Fruit fly (Drosophila melanogaster) whole organism, embryonic: ENCODE data around the gene CG6654.

Source experiments
- Aef1 ChIP-seq: fragments of 200-800 bp; sonication (Bioruptor generic); IDR thresholded peaks from 3 replicates; pipeline ENCODE4 v1.3.6; 2022; ENCODE audit warnings: missing biosample characterization, missing genetic modification characterization
- Blimp-1 ChIP-seq: fragments of 200-800 bp; sonication (Bioruptor generic); optimal IDR thresholded peaks from 3 replicates; lab custom pipeline; 2018; ENCODE audit warnings: missing biosample characterization, missing genetic modification characterization, mild to moderate bottlenecking, moderate library complexity, missing genetic modification reagents
- CG1024 ChIP-seq: fragments of 200-800 bp; sonication (Bioruptor generic); IDR thresholded peaks from 2 replicates; pipeline ENCODE4 v1.3.6; 2022; ENCODE audit warnings: missing biosample characterization, missing genetic modification characterization
- CG10565 ChIP-seq: fragments of 200-800 bp; sonication (Bioruptor generic); optimal IDR thresholded peaks from 3 replicates; lab custom pipeline; 2016; ENCODE audit warnings: missing biosample characterization, mild to moderate bottlenecking, missing genetic modification characterization
- CG12299 ChIP-seq: fragments of 200-800 bp; sonication (Bioruptor generic); optimal IDR thresholded peaks from 2 replicates; lab custom pipeline; 2018; ENCODE audit warnings: missing biosample characterization, mild to moderate bottlenecking, missing genetic modification characterization
- CG12942 ChIP-seq: fragments of 200-800 bp; sonication (Bioruptor generic); optimal IDR thresholded peaks from 3 replicates; lab custom pipeline; 2016; ENCODE audit warnings: missing biosample characterization, missing genetic modification characterization
- CG13775 ChIP-seq: fragments of 200-800 bp; sonication (Bioruptor generic); optimal IDR thresholded peaks from 3 replicates; lab custom pipeline; 2017; ENCODE audit warnings: missing biosample characterization, mild to moderate bottlenecking, missing genetic modification characterization
- CG14050 ChIP-seq: fragments of 200-800 bp; sonication (Bioruptor generic); IDR thresholded peaks from 3 replicates; pipeline ENCODE4 v1.3.6; 2022; ENCODE audit warnings: missing biosample characterization, missing genetic modification characterization
- CG14860 ChIP-seq: fragments of 200-800 bp; sonication (Bioruptor generic); IDR thresholded peaks from 3 replicates; pipeline ENCODE4 v1.3.6; 2022; ENCODE audit warnings: missing biosample characterization, missing genetic modification characterization; ENCODE audit not compliant: partially characterized antibody
- CG1647 ChIP-seq: fragments of 200-800 bp; sonication (Bioruptor generic); optimal IDR thresholded peaks from 3 replicates; lab custom pipeline; 2016; ENCODE audit warnings: missing biosample characterization, missing genetic modification characterization
- CG17328 ChIP-seq: fragments of 200-800 bp; sonication (Bioruptor generic); IDR thresholded peaks from 2 replicates; pipeline ENCODE4 v1.3.6; 2022; ENCODE audit warnings: missing biosample characterization, missing genetic modification characterization
- CG18476 ChIP-seq: fragments of 200-800 bp; sonication (Bioruptor generic); optimal IDR thresholded peaks from 2 replicates; lab custom pipeline; 2016; ENCODE audit warnings: missing biosample characterization, mild to moderate bottlenecking, missing genetic modification characterization
- CG31441 ChIP-seq: fragments of 200-800 bp; sonication (Bioruptor generic); IDR thresholded peaks from 2 replicates; pipeline ENCODE4 v1.3.6; 2022; ENCODE audit warnings: missing biosample characterization, missing genetic modification characterization
- CG33557 ChIP-seq: fragments of 200-800 bp; sonication (Bioruptor generic); optimal IDR thresholded peaks from 2 replicates; lab custom pipeline; 2019; ENCODE audit warnings: missing biosample characterization, mild to moderate bottlenecking, missing genetic modification characterization, moderate library complexity
- CG4404 ChIP-seq: fragments of 200-800 bp; sonication (Bioruptor generic); IDR thresholded peaks from 2 replicates; pipeline ENCODE4 v1.3.6; 2022; ENCODE audit warnings: missing biosample characterization, missing genetic modification characterization
- CG5245 ChIP-seq: fragments of 200-800 bp; sonication (Bioruptor generic); optimal IDR thresholded peaks from 3 replicates; lab custom pipeline; 2016; ENCODE audit warnings: missing biosample characterization, missing genetic modification characterization
- CG7357 ChIP-seq: fragments of 200-800 bp; sonication (Bioruptor generic); IDR thresholded peaks from 3 replicates; pipeline ENCODE4 v1.3.6; 2022; ENCODE audit warnings: missing biosample characterization, missing genetic modification characterization
- CG7963 ChIP-seq: fragments of 200-800 bp; sonication (Bioruptor generic); IDR thresholded peaks from 3 replicates; pipeline ENCODE4 v1.3.6; 2022; ENCODE audit warnings: missing biosample characterization, missing genetic modification characterization; ENCODE audit not compliant: partially characterized antibody
- CG8944 ChIP-seq: fragments of 200-800 bp; sonication (Bioruptor generic); optimal IDR thresholded peaks from 3 replicates; lab custom pipeline; 2016; ENCODE audit warnings: missing biosample characterization, missing genetic modification characterization
- CG9609 ChIP-seq: fragments of 200-800 bp; sonication (Bioruptor generic); optimal IDR thresholded peaks from 3 replicates; lab custom pipeline; 2016; ENCODE audit warnings: missing biosample characterization, missing genetic modification characterization
- CG9932 ChIP-seq: fragments of 200-800 bp; sonication (Bioruptor generic); IDR thresholded peaks from 2 replicates; pipeline ENCODE4 v1.3.6; 2022; ENCODE audit warnings: missing biosample characterization, missing genetic modification characterization
- Camta ChIP-seq: fragments of 200-800 bp; sonication (Bioruptor generic); optimal IDR thresholded peaks from 2 replicates; lab custom pipeline; 2016; ENCODE audit warnings: missing biosample characterization, missing genetic modification characterization
- Dbx ChIP-seq: fragments of 200-800 bp; sonication (Bioruptor generic); IDR thresholded peaks from 3 replicates; pipeline ENCODE4 v1.3.6; 2022; ENCODE audit warnings: missing biosample characterization, missing genetic modification characterization
- Dek ChIP-seq: fragments of 200-800 bp; sonication (Bioruptor generic); optimal IDR thresholded peaks from 3 replicates; lab custom pipeline; 2019; ENCODE audit warnings: missing biosample characterization, mild to moderate bottlenecking, missing genetic modification characterization, moderate library complexity
- E2f1 ChIP-seq: fragments of 200-800 bp; sonication (Bioruptor generic); IDR thresholded peaks from 2 replicates; pipeline ENCODE4 v1.3.6; 2022; ENCODE audit warnings: missing biosample characterization, missing genetic modification characterization
- Fer1 ChIP-seq: fragments of 200-800 bp; sonication (Bioruptor generic); optimal IDR thresholded peaks from 2 replicates; lab custom pipeline; 2017; ENCODE audit warnings: missing biosample characterization, mild to moderate bottlenecking, missing genetic modification characterization
- Hr3 ChIP-seq: fragments of 200-800 bp; sonication (Bioruptor generic); optimal IDR thresholded peaks from 3 replicates; lab custom pipeline; 2016; ENCODE audit warnings: missing biosample characterization, missing genetic modification characterization
- Mrtf ChIP-seq: fragments of 200-800 bp; sonication (Bioruptor generic); IDR thresholded peaks from 3 replicates; pipeline ENCODE4 v1.3.6; 2022; ENCODE audit warnings: missing biosample characterization, missing genetic modification characterization
- NC2β ChIP-seq: fragments of 200-800 bp; sonication (Bioruptor generic); optimal IDR thresholded peaks from 2 replicates; lab custom pipeline; 2016; ENCODE audit warnings: missing biosample characterization, missing genetic modification characterization
- Nf-YA ChIP-seq: fragments of 200-800 bp; sonication (Bioruptor generic); IDR thresholded peaks from 2 replicates; pipeline ENCODE4 v1.3.6; 2022; ENCODE audit warnings: missing biosample characterization, missing genetic modification characterization
- ato ChIP-seq: fragments of 200-800 bp; sonication (Bioruptor generic); IDR thresholded peaks from 2 replicates; pipeline ENCODE4 v1.3.6; 2022; ENCODE audit warnings: missing biosample characterization, missing genetic modification characterization; ENCODE audit not compliant: partially characterized antibody
- chm ChIP-seq: fragments of 200-800 bp; sonication (Bioruptor generic); IDR thresholded peaks from 2 replicates; pipeline ENCODE4 v1.3.6; 2022; ENCODE audit warnings: missing biosample characterization, missing genetic modification characterization
- dimm ChIP-seq: fragments of 200-800 bp; sonication (Bioruptor generic); IDR thresholded peaks from 2 replicates; pipeline ENCODE4 v1.3.6; 2022; ENCODE audit warnings: missing biosample characterization, missing genetic modification characterization
- dpn ChIP-seq, 2 experiments: fragments of 200-800 bp; sonication (Bioruptor generic); optimal IDR thresholded peaks; 3 replicates each; lab custom pipeline; 2016; ENCODE audit warnings: missing biosample characterization in 2 of 2, missing genetic modification characterization in 2 of 2
- emc ChIP-seq: fragments of 200-800 bp; sonication (Bioruptor generic); optimal IDR thresholded peaks from 2 replicates; lab custom pipeline; 2016; ENCODE audit warnings: missing biosample characterization, missing genetic modification characterization
- en ChIP-seq: fragments of 200-800 bp; sonication (Bioruptor generic); optimal IDR thresholded peaks from 2 replicates; lab custom pipeline; 2016; ENCODE audit warnings: missing biosample characterization, missing genetic modification characterization
- exex ChIP-seq: fragments of 200-800 bp; sonication (Bioruptor generic); optimal IDR thresholded peaks from 4 replicates; lab custom pipeline; 2018; ENCODE audit warnings: missing biosample characterization, mild to moderate bottlenecking, missing genetic modification characterization, moderate library complexity
- gfzf ChIP-seq: fragments of 200-800 bp; sonication (Bioruptor generic); optimal IDR thresholded peaks from 2 replicates; lab custom pipeline; 2016; ENCODE audit warnings: missing biosample characterization, mild to moderate bottlenecking, missing genetic modification characterization, moderate library complexity
- ham ChIP-seq: fragments of 200-800 bp; sonication (Bioruptor generic); IDR thresholded peaks from 2 replicates; pipeline ENCODE4 v1.3.6; 2022; ENCODE audit warnings: missing biosample characterization, missing genetic modification characterization
- kay ChIP-seq: fragments of 200-800 bp; sonication (Bioruptor generic); optimal IDR thresholded peaks from 2 replicates; lab custom pipeline; 2016; ENCODE audit warnings: missing biosample characterization, missing genetic modification characterization
- ken ChIP-seq: fragments of 200-800 bp; sonication (Bioruptor generic); IDR thresholded peaks from 3 replicates; pipeline ENCODE4 v1.3.6; 2022; ENCODE audit warnings: missing biosample characterization, missing genetic modification characterization
- knrl ChIP-seq: fragments of 200-800 bp; sonication (Bioruptor generic); IDR thresholded peaks from 3 replicates; pipeline ENCODE4 v1.3.6; 2022; ENCODE audit warnings: missing biosample characterization, missing genetic modification characterization; ENCODE audit not compliant: partially characterized antibody
- maf-S ChIP-seq: fragments of 200-800 bp; sonication (Bioruptor generic); optimal IDR thresholded peaks from 2 replicates; lab custom pipeline; 2016; ENCODE audit warnings: missing biosample characterization, missing genetic modification characterization
- onecut ChIP-seq: fragments of 200-800 bp; sonication (Bioruptor generic); IDR thresholded peaks from 2 replicates; pipeline ENCODE4 v1.3.6; 2022; ENCODE audit warnings: missing biosample characterization, missing genetic modification characterization
- pho ChIP-seq: fragments of 200-800 bp; sonication (Bioruptor generic); optimal IDR thresholded peaks from 2 replicates; lab custom pipeline; 2016; ENCODE audit warnings: missing biosample characterization, missing genetic modification characterization
- ranshi ChIP-seq: fragments of 200-800 bp; sonication (Bioruptor generic); IDR thresholded peaks from 2 replicates; pipeline ENCODE4 v1.3.6; 2022; ENCODE audit warnings: missing biosample characterization, missing genetic modification characterization
- salm ChIP-seq: fragments of 200-800 bp; sonication (Bioruptor generic); optimal IDR thresholded peaks from 2 replicates; lab custom pipeline; 2018; ENCODE audit warnings: missing biosample characterization, mild to moderate bottlenecking, missing genetic modification characterization
- ssp ChIP-seq: fragments of 200-800 bp; sonication (Bioruptor generic); IDR thresholded peaks from 2 replicates; pipeline ENCODE4 v1.3.6; 2022; ENCODE audit warnings: missing biosample characterization, missing genetic modification characterization
- ttk ChIP-seq: fragments of 200-800 bp; sonication (Bioruptor generic); IDR thresholded peaks from 2 replicates; pipeline ENCODE4 v2.1.2; 2022; ENCODE audit warnings: missing biosample characterization, missing genetic modification characterization
- vvl ChIP-seq: fragments of 200-800 bp; sonication (Bioruptor generic); IDR thresholded peaks from 2 replicates; pipeline ENCODE4 v1.3.6; 2022; ENCODE audit warnings: missing biosample characterization, missing genetic modification characterization
- wek ChIP-seq: fragments of 200-800 bp; sonication (Bioruptor generic); optimal IDR thresholded peaks from 3 replicates; lab custom pipeline; 2018; ENCODE audit warnings: missing biosample characterization, mild to moderate bottlenecking, missing genetic modification characterization, moderate library complexity
- zen2 ChIP-seq: fragments of 200-800 bp; sonication (Bioruptor generic); IDR thresholded peaks from 3 replicates; pipeline ENCODE4 v1.3.6; 2022; ENCODE audit warnings: missing biosample characterization, missing genetic modification characterization; ENCODE audit not compliant: partially characterized antibody

Gene CG6654

dm6 chr3R:15225279-15225730, 11.8 kb upstream of the CG6654 start, which contains the start of the genes CG31344 and Caf1-55 (continued):
- TF ChIP-seq ato (GFP tag; lab: Robert Waterston, UW), result 0 out of 2 replicates have a peak, but pooled peaks have one; percentile 19
- TF ChIP-seq Aef1 (GFP tag; lab: Robert Waterston, UW), result no peak
- TF ChIP-seq CG14050 (GFP tag; lab: Robert Waterston, UW), result no peak
- peak; percentile 42; the same call in 1 of the 2 replicates for TF ChIP-seq vvl
- TF ChIP-seq CG14860 (GFP tag; lab: Robert Waterston, UW), result peak; percentile 61; the same call in 2 of the 3 replicates
- no peak for TF ChIP-seq CG7357
- TF ChIP-seq CG12942, result no peak
- no peak for TF ChIP-seq onecut (GFP tag; lab: Robert Waterston, UW)
- TF ChIP-seq Hr3 (GFP tag; lab: Kevin White, UChicago), result no peak
- no peak for TF ChIP-seq CG8944 (GFP tag; lab: Kevin White, UChicago)
- TF ChIP-seq CG7963, result peak; percentile 79; the same call in 2 of the 3 replicates
- no peak for TF ChIP-seq CG9609 (GFP tag; lab: Kevin White, UChicago)
- TF ChIP-seq Blimp-1 (GFP tag; lab: Kevin White, UChicago), result no peak
- peak; percentile 51 for TF ChIP-seq pho (GFP tag; lab: Kevin White, UChicago)
- TF ChIP-seq CG13775 (GFP tag; lab: Kevin White, UChicago), result no peak
- no peak for TF ChIP-seq Fer1 (GFP tag; lab: Kevin White, UChicago)
- TF ChIP-seq Dbx (GFP tag; lab: Robert Waterston, UW), result no peak
- TF ChIP-seq CG1647 (GFP tag; lab: Kevin White, UChicago), result no peak
- TF ChIP-seq CG12299 (tag; lab: Kevin White, UChicago), result peak; percentile 2
- no peak for TF ChIP-seq CG17328 (GFP tag; lab: Robert Waterston, UW)
- TF ChIP-seq gfzf (GFP tag; lab: Kevin White, UChicago), result peak; percentile 93
- TF ChIP-seq exex, result peak; percentile 33
- TF ChIP-seq CG18476, result no peak
- no peak for TF ChIP-seq Camta (GFP tag; lab: Kevin White, UChicago)
- no peak for TF ChIP-seq wek
- no peak for TF ChIP-seq Mrtf
- TF ChIP-seq kay (GFP tag; lab: Kevin White, UChicago), result no peak
- no peak for TF ChIP-seq ham (GFP tag; lab: Robert Waterston, UW)
- TF ChIP-seq ken (GFP tag; lab: Robert Waterston, UW), result peak; percentile 16; the same call in 1 of the 3 replicates
- no peak for TF ChIP-seq NC2β (GFP tag; lab: Kevin White, UChicago)
- TF ChIP-seq salm (tag; lab: Kevin White, UChicago), result no peak
- peak; percentile 12 for TF ChIP-seq maf-S (GFP tag; lab: Kevin White, UChicago)
- TF ChIP-seq CG5245 (GFP tag; lab: Kevin White, UChicago), result no peak
- TF ChIP-seq CG9932 (GFP tag; lab: Robert Waterston, UW), result peak; percentile 34; the same call in 1 of the 2 replicates
- TF ChIP-seq en, result no peak
- no peak for TF ChIP-seq Nf-YA (GFP tag; lab: Robert Waterston, UW)
- no peak for TF ChIP-seq emc (GFP tag; lab: Kevin White, UChicago)
- TF ChIP-seq CG10565 (GFP tag; lab: Kevin White, UChicago), result no peak
- no peak for TF ChIP-seq E2f1 (GFP tag; lab: Robert Waterston, UW)
- no peak for TF ChIP-seq ranshi
- TF ChIP-seq CG4404 (GFP tag; lab: Robert Waterston, UW), result no peak
- TF ChIP-seq zen2 (GFP tag; lab: Robert Waterston, UW), result peak; percentile 76
- TF ChIP-seq dpn (GFP tag; optimal IDR thresholded peaks at IDR 0.05; lab: Kevin White, UChicago), result peak in 1 of 2 experiments; percentile 32
- TF ChIP-seq ttk (GFP tag; lab: Robert Waterston, UW), result no peak
- TF ChIP-seq knrl (GFP tag; lab: Robert Waterston, UW), result peak; percentile 79
- TF ChIP-seq ssp (GFP tag; lab: Robert Waterston, UW), result no peak
- no peak for TF ChIP-seq dimm
- TF ChIP-seq CG31441, result peak; percentile 23; the same call in 1 of the 2 replicates
- TF ChIP-seq CG1024 (GFP tag; lab: Robert Waterston, UW), result no peak
- TF ChIP-seq Dek (tag; lab: Kevin White, UChicago), result no peak
- TF ChIP-seq chm (GFP tag; lab: Robert Waterston, UW), result no peak
- TF ChIP-seq CG33557, result no peak
